Worm (Caenorhabditis elegans) whole organism, mixed stage, embryonic: ENCODE data around the gene F42A6.6.

Source experiments
- M03D4.4 ChIP-seq: sonication (generic microtip); optimal IDR thresholded peaks from 2 replicates; lab custom pipeline; 2017; ENCODE audit warnings: mild to moderate bottlenecking, missing genetic modification characterization, missing compliant biosample characterization
- ces-1 ChIP-seq: fragments of 150-350 bp; optimal IDR thresholded peaks from 2 replicates; lab custom pipeline; 2014; ENCODE audit warnings: missing biosample characterization, missing genetic modification reagents, missing genetic modification characterization
- nhr-28 ChIP-seq: fragments of 150-350 bp; optimal IDR thresholded peaks from 2 replicates; lab custom pipeline; 2014; ENCODE audit warnings: missing biosample characterization, missing genetic modification characterization

- TF ChIP-seq nhr-28 (tag; lab: Kevin White, UChicago) (no peak), ces-1 (GFP tag; lab: Kevin White, UChicago) (no peak), M03D4.4 (no peak)
These were observed 41.6 kb upstream of the F42A6.6 start, which contains the start of gene otub-4 for ce11 chrIV:3378080-3378804.
